Worm (Caenorhabditis elegans) whole organism, L4 larva: Measurements from ENCODE around the gene nlp-3.
A peak's percentile ranks its signal among the peaks of the same experiment; 100 is the strongest.

Source experiments
- D1046.2 ChIP-seq: fragments of 200-800 bp; sonication (Bioruptor generic); IDR thresholded peaks from 2 replicates; pipeline ENCODE4 v1.3.6; 2022; ENCODE audit warnings: missing genetic modification characterization, missing compliant biosample characterization
- F26F4.8 ChIP-seq: fragments of 200-800 bp; sonication (Bioruptor generic); conservative IDR thresholded peaks from 2 replicates; pipeline ENCODE4 v1.3.6; 2022; ENCODE audit warnings: missing genetic modification characterization, missing compliant biosample characterization
- F44E2.7 ChIP-seq: fragments of 200-800 bp; sonication (Bioruptor generic); IDR thresholded peaks from 2 replicates; pipeline ENCODE4 v2.1.2; 2022; ENCODE audit warnings: missing genetic modification characterization, missing compliant biosample characterization
- T20F7.1 ChIP-seq: fragments of 200-800 bp; sonication (Bioruptor generic); optimal IDR thresholded peaks from 2 replicates; lab custom pipeline; 2018; ENCODE audit warnings: mild to moderate bottlenecking, missing genetic modification characterization, missing compliant biosample characterization
- T26A8.4 ChIP-seq: fragments of 200-800 bp; sonication (Bioruptor generic); IDR thresholded peaks from 2 replicates; pipeline ENCODE4 v1.3.6; 2022; ENCODE audit warnings: missing genetic modification characterization, missing compliant biosample characterization
- Y105C5A.15 ChIP-seq: fragments of 200-800 bp; sonication (Bioruptor generic); IDR thresholded peaks from 2 replicates; pipeline ENCODE4 v1.3.6; 2022; ENCODE audit warnings: missing genetic modification characterization, missing compliant biosample characterization
- Y5F2A.4 ChIP-seq: fragments of 200-800 bp; sonication (Bioruptor generic); optimal IDR thresholded peaks from 2 replicates; lab custom pipeline; 2018; ENCODE audit warnings: mild to moderate bottlenecking, missing genetic modification characterization, missing compliant biosample characterization
- ZK337.2 ChIP-seq: fragments of 200-800 bp; sonication (Bioruptor generic); IDR thresholded peaks from 2 replicates; pipeline ENCODE4 v1.3.6; 2022; ENCODE audit warnings: missing genetic modification reagents, missing genetic modification characterization, missing compliant biosample characterization
- aha-1 ChIP-seq: fragments of 150-350 bp; peaks from one replicate; lab custom pipeline; 2014; ENCODE audit warnings: missing biosample characterization, missing genetic modification characterization
- aly-2 ChIP-seq: sonication (generic microtip); optimal IDR thresholded peaks from 2 replicates; lab custom pipeline; 2018; ENCODE audit warnings: missing biosample characterization, missing genetic modification characterization
- ama-1 ChIP-seq: fragments of 150-350 bp; optimal IDR thresholded peaks from 2 replicates; lab custom pipeline; 2014; ENCODE audit warnings: inconsistent platforms, mixed read lengths
- attf-4 ChIP-seq: sonication (generic microtip); optimal IDR thresholded peaks from 3 replicates; lab custom pipeline; 2017; ENCODE audit warnings: missing biosample characterization, missing genetic modification characterization
- ceh-28 ChIP-seq: fragments of 150-350 bp; optimal IDR thresholded peaks from 2 replicates; lab custom pipeline; 2014; ENCODE audit warnings: missing biosample characterization, missing genetic modification reagents, missing genetic modification characterization
- ceh-32 ChIP-seq: sonication (generic microtip); optimal IDR thresholded peaks from 2 replicates; lab custom pipeline; 2016; ENCODE audit warnings: mild to moderate bottlenecking, missing genetic modification characterization, missing compliant biosample characterization; ENCODE audit not compliant: poor library complexity
- ctbp-1 ChIP-seq: fragments of 200-800 bp; sonication (Bioruptor generic); IDR thresholded peaks from 2 replicates; pipeline ENCODE4 v1.3.6; 2022; ENCODE audit warnings: missing genetic modification reagents, missing genetic modification characterization, missing compliant biosample characterization
- daf-16 ChIP-seq, 3 experiments: sonication (generic microtip); optimal IDR thresholded peaks; 2 replicates each; lab custom pipeline; 2016 to 2017; ENCODE audit warnings: missing genetic modification characterization in 3 of 3, missing genetic modification reagents in 3 of 3, mild to moderate bottlenecking in 2 of 3, missing compliant biosample characterization in 2 of 3, missing biosample characterization in 1 of 3, moderate library complexity in 1 of 3
- daf-19 ChIP-seq: fragments of 200-800 bp; sonication (Bioruptor generic); conservative IDR thresholded peaks from 2 replicates; pipeline ENCODE4 v1.3.6; 2022; ENCODE audit warnings: missing genetic modification characterization, missing compliant biosample characterization
- dmd-6 ChIP-seq: fragments of 200-800 bp; sonication (Bioruptor generic); IDR thresholded peaks from 2 replicates; pipeline ENCODE4 v1.3.6; 2022; ENCODE audit warnings: missing genetic modification reagents, missing genetic modification characterization, missing compliant biosample characterization
- dpl-1 ChIP-seq: fragments of 150-350 bp; optimal IDR thresholded peaks from 2 replicates; lab custom pipeline; 2014; ENCODE audit warnings: missing biosample characterization, missing genetic modification reagents, missing genetic modification characterization
- duxl-1 ChIP-seq: sonication (generic microtip); optimal IDR thresholded peaks from 2 replicates; lab custom pipeline; 2016; ENCODE audit warnings: mild to moderate bottlenecking, missing genetic modification characterization, moderate library complexity, missing compliant biosample characterization; ENCODE audit not compliant: poor library complexity
- dve-1 ChIP-seq: sonication (generic microtip); optimal IDR thresholded peaks from 2 replicates; lab custom pipeline; 2017; ENCODE audit warnings: antibody characterized with exemption, mild to moderate bottlenecking, missing genetic modification characterization, missing compliant biosample characterization; ENCODE audit not compliant: insufficient read depth
- egl-43 ChIP-seq: fragments of 200-800 bp; sonication (Bioruptor generic); IDR thresholded peaks from 2 replicates; pipeline ENCODE4 v1.3.6; 2022; ENCODE audit warnings: missing genetic modification reagents, missing genetic modification characterization, missing compliant biosample characterization
- fkh-10 ChIP-seq: fragments of 150-350 bp; optimal IDR thresholded peaks from 2 replicates; lab custom pipeline; 2014; ENCODE audit warnings: missing biosample characterization, missing genetic modification reagents, missing genetic modification characterization
- fos-1 ChIP-seq: fragments of 150-350 bp; optimal IDR thresholded peaks from 2 replicates; lab custom pipeline; 2014; ENCODE audit warnings: missing biosample characterization, missing genetic modification characterization
- hlh-11 ChIP-seq: fragments of 200-800 bp; sonication (Bioruptor generic); optimal IDR thresholded peaks from 2 replicates; lab custom pipeline; 2018; ENCODE audit warnings: mild to moderate bottlenecking, missing genetic modification characterization, missing compliant biosample characterization
- hlh-30 ChIP-seq: sonication (generic microtip); optimal IDR thresholded peaks from 2 replicates; lab custom pipeline; 2017; ENCODE audit warnings: antibody characterized with exemption, mild to moderate bottlenecking, missing genetic modification characterization, missing compliant biosample characterization; ENCODE audit not compliant: insufficient read depth
- hmg-1.1 ChIP-seq: fragments of 200-800 bp; sonication (Bioruptor generic); IDR thresholded peaks from 2 replicates; pipeline ENCODE4 v1.3.6; 2022; ENCODE audit warnings: missing genetic modification reagents, missing genetic modification characterization, missing compliant biosample characterization
- jun-1 ChIP-seq: fragments of 150-350 bp; optimal IDR thresholded peaks from 2 replicates; lab custom pipeline; 2014; ENCODE audit warnings: missing biosample characterization, missing genetic modification reagents, missing genetic modification characterization
- lim-7 ChIP-seq: fragments of 200-800 bp; sonication (Bioruptor generic); IDR thresholded peaks from 2 replicates; pipeline ENCODE4 v1.3.6; 2022; ENCODE audit warnings: missing genetic modification characterization, missing compliant biosample characterization
- lin-39 ChIP-seq: fragments of 150-350 bp; optimal IDR thresholded peaks from 2 replicates; lab custom pipeline; 2014; ENCODE audit warnings: missing biosample characterization, missing genetic modification reagents, missing genetic modification characterization
- lsy-2 ChIP-seq, 2 experiments: fragments of 150-350 bp in 1 of 2; sonication (generic microtip) in 1 of 2; optimal IDR thresholded peaks; 2 replicates each; lab custom pipeline; 2014 to 2017; ENCODE audit warnings: missing biosample characterization in 2 of 2, missing genetic modification characterization in 2 of 2
- mdl-1 ChIP-seq, 2 experiments: fragments of 150-350 bp in 1 of 2; sonication (generic microtip) in 1 of 2; optimal IDR thresholded peaks; 2 replicates each; lab custom pipeline; 2014 to 2017; ENCODE audit warnings: missing biosample characterization in 2 of 2, missing genetic modification characterization in 2 of 2
- mes-2 ChIP-seq: sonication (generic microtip); optimal IDR thresholded peaks from 2 replicates; lab custom pipeline; 2016; ENCODE audit warnings: missing genotype, mild to moderate bottlenecking, missing genetic modification characterization, missing compliant biosample characterization; ENCODE audit not compliant: poor library complexity, severe bottlenecking
- mxl-3 ChIP-seq: fragments of 200-800 bp; sonication (Bioruptor generic); optimal IDR thresholded peaks from 2 replicates; lab custom pipeline; 2018; ENCODE audit warnings: mild to moderate bottlenecking, missing genetic modification characterization, missing compliant biosample characterization
- nhr-111 ChIP-seq: fragments of 200-800 bp; sonication (Bioruptor generic); optimal IDR thresholded peaks from 2 replicates; lab custom pipeline; 2018; ENCODE audit warnings: mild to moderate bottlenecking, missing genetic modification characterization, missing compliant biosample characterization
- nhr-237 ChIP-seq: sonication (generic microtip); optimal IDR thresholded peaks from 2 replicates; lab custom pipeline; 2017; ENCODE audit warnings: missing biosample characterization, missing genetic modification characterization
- nhr-28 ChIP-seq: fragments of 150-350 bp; optimal IDR thresholded peaks from 2 replicates; lab custom pipeline; 2014; ENCODE audit warnings: missing biosample characterization, missing genetic modification characterization
- nhr-48 ChIP-seq: sonication (generic microtip); optimal IDR thresholded peaks from 2 replicates; lab custom pipeline; 2016; ENCODE audit warnings: mild to moderate bottlenecking, missing genetic modification characterization, missing compliant biosample characterization
- nhr-76 ChIP-seq: fragments of 150-350 bp; optimal IDR thresholded peaks from 2 replicates; lab custom pipeline; 2014; ENCODE audit warnings: missing biosample characterization, missing genetic modification characterization
- php-3 ChIP-seq: fragments of 200-800 bp; sonication (Bioruptor generic); IDR thresholded peaks from 2 replicates; pipeline ENCODE4 v1.3.6; 2022; ENCODE audit warnings: missing genetic modification reagents, missing genetic modification characterization, missing compliant biosample characterization
- saeg-2 ChIP-seq: fragments of 200-800 bp; sonication (Bioruptor generic); IDR thresholded peaks from 2 replicates; pipeline ENCODE4 v1.3.6; 2022; ENCODE audit warnings: missing genetic modification reagents, missing genetic modification characterization, missing compliant biosample characterization
- sdz-12 ChIP-seq: fragments of 200-800 bp; sonication (Bioruptor generic); optimal IDR thresholded peaks from 2 replicates; lab custom pipeline; 2018; ENCODE audit warnings: mild to moderate bottlenecking, missing genetic modification characterization, missing compliant biosample characterization
- snpc-4 ChIP-seq: fragments of 150-350 bp; optimal IDR thresholded peaks from 2 replicates; lab custom pipeline; 2014; ENCODE audit warnings: missing biosample characterization, missing genetic modification characterization
- tag-97 ChIP-seq: fragments of 200-800 bp; sonication (Bioruptor generic); IDR thresholded peaks from 2 replicates; pipeline ENCODE4 v1.3.6; 2022; ENCODE audit warnings: missing genetic modification characterization, missing compliant biosample characterization
- tra-1 ChIP-seq: fragments of 200-800 bp; sonication (Bioruptor generic); IDR thresholded peaks from 2 replicates; pipeline ENCODE4 v1.3.6; 2022; ENCODE audit warnings: missing genetic modification reagents, missing genetic modification characterization, missing compliant biosample characterization
- unc-62 ChIP-seq, 3 experiments: fragments of 150-350 bp in 1 of 3; sonication (generic microtip); optimal IDR thresholded peaks in 2 of 3; peaks in 1 of 3; 1 replicate in 1 of 3; 2 replicates in 2 of 3; lab custom pipeline; 2014 to 2017; ENCODE audit warnings: missing biosample characterization in 3 of 3, missing genetic modification characterization in 3 of 3, missing genetic modification reagents in 3 of 3, missing genotype in 1 of 3
- vab-7 ChIP-seq: fragments of 200-800 bp; sonication (Bioruptor generic); IDR thresholded peaks from 2 replicates; pipeline ENCODE4 v1.3.6; 2022; ENCODE audit warnings: missing genetic modification reagents, missing genetic modification characterization, missing compliant biosample characterization
- zip-2 ChIP-seq: fragments of 150-350 bp; optimal IDR thresholded peaks from 2 replicates; lab custom pipeline; 2014; ENCODE audit warnings: missing biosample characterization, missing genetic modification characterization
- ztf-11 ChIP-seq: fragments of 150-350 bp; optimal IDR thresholded peaks from 2 replicates; lab custom pipeline; 2014; ENCODE audit warnings: missing biosample characterization, missing genetic modification characterization

Gene nlp-3

DNA sequence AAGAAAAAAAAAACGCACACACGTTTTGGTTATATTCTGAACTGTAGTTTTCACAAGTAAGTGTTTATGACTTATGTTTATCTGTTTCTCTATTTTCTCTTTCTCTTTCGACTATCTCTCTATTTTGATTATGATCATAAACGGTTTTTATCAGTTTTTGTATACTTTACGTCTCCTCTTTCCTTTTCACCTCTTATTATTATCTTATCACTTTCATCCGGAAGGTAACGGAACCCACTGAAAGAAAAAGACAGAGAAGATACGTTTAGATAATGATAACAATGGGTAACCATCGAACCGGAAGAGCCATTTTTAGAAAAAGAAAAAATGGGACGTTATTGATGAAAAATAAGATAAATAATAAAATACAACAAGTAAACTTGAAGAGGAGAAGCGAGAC lies 12.6 kb downstream of the nlp-3 start (continued):
- no peak for TF ChIP-seq lim-7 (GFP tag; lab: Robert Waterston, UW)
- TF ChIP-seq T20F7.1 (GFP tag; lab: Kevin White, UChicago), result no peak
- no peak for TF ChIP-seq nhr-76 (tag; lab: Kevin White, UChicago)
- TF ChIP-seq nhr-28 (tag; lab: Kevin White, UChicago), result peak; percentile 95
- TF ChIP-seq jun-1 (tag; lab: Kevin White, UChicago), result peak; percentile 35
- TF ChIP-seq vab-7 (GFP tag; lab: Robert Waterston, UW), result no peak
- no peak for TF ChIP-seq T26A8.4 (GFP tag; lab: Robert Waterston, UW)
- no peak for TF ChIP-seq lin-39 (tag; lab: Kevin White, UChicago)
- peak; percentile 27 for TF ChIP-seq zip-2 (tag; lab: Kevin White, UChicago)
- no peak for TF ChIP-seq ZK337.2 (GFP tag; lab: Robert Waterston, UW)
- TF ChIP-seq sdz-12 (GFP tag; lab: Kevin White, UChicago), result no peak
- TF ChIP-seq daf-16 (GFP tag; optimal IDR thresholded peaks at IDR 0.05; lab: Kevin White, UChicago), result peak in 1 of 2 experiments; percentile 59
- peak; percentile 98 for TF ChIP-seq daf-16 (tag; optimal IDR thresholded peaks at IDR 0.05; lab: Kevin White, UChicago)
- TF ChIP-seq ctbp-1, result no peak
- peak; percentile 84 for TF ChIP-seq dmd-6 (GFP tag; lab: Robert Waterston, UW)
- no peak for TF ChIP-seq duxl-1
- no peak for TF ChIP-seq nhr-111 (GFP tag; lab: Kevin White, UChicago)
- TF ChIP-seq egl-43 (GFP tag; lab: Robert Waterston, UW), result no peak
- no peak for TF ChIP-seq nhr-237 (tag; lab: Kevin White, UChicago)
- TF ChIP-seq fkh-10 (GFP tag; lab: Kevin White, UChicago), result no peak
- no peak for TF ChIP-seq daf-19
- peak; percentile 85 for TF ChIP-seq hlh-11
- TF ChIP-seq tag-97 (GFP tag; lab: Robert Waterston, UW), result no peak
- peak; percentile 5 for TF ChIP-seq hlh-30
- no peak for TF ChIP-seq fos-1 (tag; lab: Kevin White, UChicago)

DNA sequence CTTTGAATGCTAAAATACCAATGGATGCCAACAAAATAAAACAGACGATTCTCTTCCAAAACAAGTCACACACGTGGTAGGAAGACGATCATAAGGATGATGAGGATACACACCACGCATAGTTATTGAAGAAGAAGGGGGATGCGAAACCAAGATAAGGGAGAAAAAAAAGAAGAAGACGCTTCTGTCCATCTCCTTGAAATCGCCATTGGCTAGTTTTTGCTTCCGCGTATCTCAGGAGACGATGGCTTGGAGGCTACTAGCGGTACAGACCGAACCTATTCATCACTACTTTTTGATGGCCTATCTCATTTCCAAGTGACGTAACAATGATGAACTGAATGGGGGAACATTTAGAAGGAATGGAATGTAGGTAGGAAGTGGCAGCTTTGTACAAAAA lies 13.9 kb downstream of the nlp-3 start:
- peak; percentile 73 for TF ChIP-seq hlh-11
- peak; percentile 10 for TF ChIP-seq nhr-48
- peak; percentile 56 for TF ChIP-seq nhr-28 (tag; lab: Kevin White, UChicago)
- TF ChIP-seq ztf-11 (tag; lab: Kevin White, UChicago), result no peak
- peak in 1 of 2 experiments; percentile 14 for TF ChIP-seq lsy-2 (tag; optimal IDR thresholded peaks at IDR 0.05; lab: Kevin White, UChicago)
- TF ChIP-seq hmg-1.1 (GFP tag; lab: Robert Waterston, UW), result 0 out of 2 replicates have a peak, but pooled peaks have one; percentile 28
- no peak for TF ChIP-seq ceh-28 (tag; lab: Kevin White, UChicago)
- no peak for TF ChIP-seq Y105C5A.15 (GFP tag; lab: Robert Waterston, UW)
- no peak for TF ChIP-seq tra-1
- no peak for TF ChIP-seq F26F4.8 (GFP tag; lab: Robert Waterston, UW)
- no peak for TF ChIP-seq F44E2.7
- peak; percentile 83 for TF ChIP-seq mxl-3 (GFP tag; lab: Kevin White, UChicago)
- TF ChIP-seq mdl-1 (tag; optimal IDR thresholded peaks at IDR 0.05; lab: Kevin White, UChicago), result peak in 1 of 2 experiments; percentile 77
- TF ChIP-seq dve-1 (tag; lab: Kevin White, UChicago), result peak; percentile 14
- TF ChIP-seq ama-1 (lab: Kevin White, UChicago), result no peak
- TF ChIP-seq dpl-1, result no peak
- TF ChIP-seq aha-1, result peak; percentile 67
- TF ChIP-seq unc-62 (GFP tag; optimal IDR thresholded peaks at IDR 0.05 in 1 of 2; lab: Kevin White, UChicago), result peak in 1 of 2 experiments; percentile 92
- no peak for TF ChIP-seq unc-62 (tag; optimal IDR thresholded peaks at IDR 0.05; lab: Kevin White, UChicago)
- TF ChIP-seq php-3 (GFP tag; lab: Robert Waterston, UW), result no peak
- no peak for TF ChIP-seq D1046.2 (GFP tag; lab: Robert Waterston, UW)
- TF ChIP-seq Y5F2A.4 (GFP tag; lab: Kevin White, UChicago), result no peak
- no peak for TF ChIP-seq aly-2 (tag; lab: Kevin White, UChicago)
- peak; percentile 3 for TF ChIP-seq mes-2 (tag; lab: Kevin White, UChicago)
- peak; percentile 82 for TF ChIP-seq hlh-30
- no peak for TF ChIP-seq ceh-32 (tag; lab: Kevin White, UChicago)
- TF ChIP-seq daf-19, result no peak
- no peak for TF ChIP-seq snpc-4 (tag; lab: Kevin White, UChicago)
- TF ChIP-seq saeg-2 (GFP tag; lab: Robert Waterston, UW), result no peak
- TF ChIP-seq attf-4 (tag; lab: Kevin White, UChicago), result no peak
- TF ChIP-seq ctbp-1, result no peak
- TF ChIP-seq dmd-6 (GFP tag; lab: Robert Waterston, UW), result peak; percentile 22
